Worm (Caenorhabditis elegans): ENCODE results near the gene F40G9.7.

F40G9.7 gene

ce11 chrIII:159149-159548, 6.3 kb upstream of the F40G9.7 start:
- TF ChIP-seq T22C8.4 (GFP tag; IDR thresholded peaks at IDR 0.05) (no peak), ztf-23 (GFP tag; IDR thresholded peaks at IDR 0.05) (no peak)

DNA sequence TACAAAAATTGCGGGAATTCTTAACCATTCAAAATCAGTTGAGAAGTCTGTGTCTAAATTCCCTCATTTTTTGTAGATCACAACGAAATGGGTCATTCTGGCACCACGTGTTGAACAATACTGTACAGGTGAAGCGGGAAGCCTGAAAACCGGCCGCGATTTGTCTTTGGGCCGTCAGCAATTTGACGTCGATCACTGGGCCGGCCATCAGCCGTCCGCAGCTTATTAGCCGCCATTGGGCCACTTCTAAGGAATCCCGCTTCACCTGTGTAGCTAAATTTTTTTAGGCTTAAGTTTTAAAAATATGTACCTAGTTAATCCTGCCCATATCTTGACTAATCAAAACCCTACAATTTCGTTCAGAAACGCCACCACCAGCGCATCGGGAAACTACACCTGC, 5.8 kb upstream of the F40G9.7 start:
- TF ChIP-seq ztf-23 (GFP tag; IDR thresholded peaks at IDR 0.05): no peak
- no peak for TF ChIP-seq cog-1 (tag; optimal IDR thresholded peaks at IDR 0.05)
- no peak for TF ChIP-seq flt-1 (GFP tag; IDR thresholded peaks at IDR 0.05)
- no peak for TF ChIP-seq ref-1 (GFP tag; conservative IDR thresholded peaks at IDR 0.05)
- no peak for TF ChIP-seq ztf-29 (GFP tag; IDR thresholded peaks at IDR 0.05)
- no peak for TF ChIP-seq T22C8.4 (GFP tag; IDR thresholded peaks at IDR 0.05)

DNA sequence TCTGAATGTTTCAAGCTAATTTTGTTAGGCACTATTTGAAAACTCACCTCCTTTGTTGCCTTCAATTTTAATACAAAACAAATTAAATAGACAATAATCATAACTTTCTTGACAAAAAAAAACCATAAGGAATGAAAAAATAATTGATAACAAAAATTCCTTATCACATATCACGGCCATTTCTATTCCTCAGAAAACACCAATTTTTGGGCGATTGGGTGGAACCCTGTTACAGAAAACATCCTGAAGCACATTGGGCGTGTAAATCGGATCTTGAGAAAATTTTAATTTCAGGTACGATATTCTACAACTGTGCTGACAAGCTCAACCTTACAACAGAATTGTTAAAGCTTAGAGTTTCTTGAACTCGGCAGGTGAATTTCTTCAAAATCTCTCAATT, 715 bp upstream of the F40G9.7 start, which contains the start of gene F40G9.8:
TSS of gene F40G9.8 (minus strand) at position 101 of the 400 bp plus-strand sequence.
- no peak for TF ChIP-seq flt-1 (GFP tag; IDR thresholded peaks at IDR 0.05)
- TF ChIP-seq ref-1 (GFP tag; conservative IDR thresholded peaks at IDR 0.05): no peak
- TF ChIP-seq med-1 (GFP tag; optimal IDR thresholded peaks at IDR 0.05; ENCODE audit: insufficient read depth): no peak

DNA sequence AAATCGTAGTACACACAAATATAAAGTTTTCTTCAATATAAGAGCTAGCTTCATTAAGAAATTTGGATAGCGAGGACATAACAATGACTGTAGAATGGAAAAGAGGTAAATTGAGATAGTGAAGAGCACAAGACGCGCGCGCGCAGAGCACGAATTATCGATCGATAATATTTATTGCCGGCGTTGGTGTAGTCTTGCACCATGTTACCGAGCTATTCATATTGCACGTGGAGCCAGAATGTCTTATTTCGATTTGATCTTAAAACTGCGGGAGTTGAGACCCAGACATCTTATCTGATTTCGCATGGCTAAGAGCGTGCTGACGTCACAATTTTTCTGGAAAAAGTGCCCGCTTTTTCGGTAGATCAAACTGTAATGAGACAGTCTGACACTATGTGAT, 4.0 kb downstream of the F40G9.7 start, which contains the start of gene F40G9.18:
TSS of gene F40G9.18 (minus strand) at position 101 of the 400 bp plus-strand sequence.
- TF ChIP-seq ztf-29 (GFP tag; IDR thresholded peaks at IDR 0.05): no peak
- no peak for TF ChIP-seq tab-1 (GFP tag; IDR thresholded peaks at IDR 0.05)
- no peak for TF ChIP-seq cog-1 (tag; optimal IDR thresholded peaks at IDR 0.05)
- TF ChIP-seq T22C8.4 (GFP tag; IDR thresholded peaks at IDR 0.05): no peak
- no peak for TF ChIP-seq flt-1 (GFP tag; IDR thresholded peaks at IDR 0.05)
- no peak for TF ChIP-seq ref-1 (GFP tag; conservative IDR thresholded peaks at IDR 0.05)
- TF ChIP-seq klf-2 (GFP tag; conservative IDR thresholded peaks at IDR 0.05): no peak
- TF ChIP-seq ztf-23 (GFP tag; IDR thresholded peaks at IDR 0.05): no peak
- TF ChIP-seq med-1 (GFP tag; optimal IDR thresholded peaks at IDR 0.05; ENCODE audit: insufficient read depth): no peak

ce11 chrIII:171617-172016, 6.1 kb downstream of the F40G9.7 start, which contains the start of the genes F40G9.9 and F40G9.12:
Gene F40G9.9, minus strand, starts transcription at chrIII:171717.
Gene F40G9.12, plus strand, starts transcription at chrIII:171847.
- TF ChIP-seq ztf-23 (GFP tag; IDR thresholded peaks at IDR 0.05) (no peak), ztf-29 (GFP tag; IDR thresholded peaks at IDR 0.05) (no peak), flt-1 (GFP tag; IDR thresholded peaks at IDR 0.05) (no peak), med-1 (GFP tag; optimal IDR thresholded peaks at IDR 0.05; ENCODE audit: insufficient read depth) (no peak), T22C8.4 (GFP tag; IDR thresholded peaks at IDR 0.05) (no peak), klf-2 (GFP tag; conservative IDR thresholded peaks at IDR 0.05) (no peak), tab-1 (GFP tag; IDR thresholded peaks at IDR 0.05) (no peak), ref-1 (GFP tag; conservative IDR thresholded peaks at IDR 0.05) (no peak), cog-1 (tag; optimal IDR thresholded peaks at IDR 0.05) (no peak)

DNA sequence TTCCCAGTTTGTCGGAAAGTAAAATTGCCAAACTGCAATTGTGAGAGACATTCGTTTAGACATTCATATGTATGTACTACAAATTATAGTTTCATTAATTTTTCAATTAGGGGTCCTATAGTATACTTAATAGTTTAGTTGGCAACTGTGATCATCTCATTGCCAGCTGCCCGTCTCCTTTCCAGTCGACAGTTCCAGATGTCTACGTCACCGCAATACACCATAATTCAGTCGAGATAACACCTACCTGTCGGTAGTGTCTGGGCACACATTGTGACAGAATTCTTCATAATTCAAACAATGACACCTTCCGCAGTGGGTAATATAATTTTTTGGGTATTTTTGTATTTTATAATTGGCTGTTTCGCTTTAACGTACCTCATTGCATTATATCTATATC, 8.0 kb downstream of the F40G9.7 start, which contains the start of gene F40G9.19:
TSS of gene F40G9.19 (plus strand) at position 301 of the 400 bp plus-strand sequence.
- no peak for TF ChIP-seq cog-1 (tag; optimal IDR thresholded peaks at IDR 0.05)
- no peak for TF ChIP-seq tab-1 (GFP tag; IDR thresholded peaks at IDR 0.05)
- TF ChIP-seq ztf-23 (GFP tag; IDR thresholded peaks at IDR 0.05): no peak
- TF ChIP-seq ref-1 (GFP tag; conservative IDR thresholded peaks at IDR 0.05): no peak
- no peak for TF ChIP-seq med-1 (GFP tag; optimal IDR thresholded peaks at IDR 0.05; ENCODE audit: insufficient read depth)
- no peak for TF ChIP-seq ztf-29 (GFP tag; IDR thresholded peaks at IDR 0.05)
- TF ChIP-seq flt-1 (GFP tag; IDR thresholded peaks at IDR 0.05): no peak
- TF ChIP-seq klf-2 (GFP tag; conservative IDR thresholded peaks at IDR 0.05): no peak
- TF ChIP-seq T22C8.4 (GFP tag; IDR thresholded peaks at IDR 0.05): no peak

DNA sequence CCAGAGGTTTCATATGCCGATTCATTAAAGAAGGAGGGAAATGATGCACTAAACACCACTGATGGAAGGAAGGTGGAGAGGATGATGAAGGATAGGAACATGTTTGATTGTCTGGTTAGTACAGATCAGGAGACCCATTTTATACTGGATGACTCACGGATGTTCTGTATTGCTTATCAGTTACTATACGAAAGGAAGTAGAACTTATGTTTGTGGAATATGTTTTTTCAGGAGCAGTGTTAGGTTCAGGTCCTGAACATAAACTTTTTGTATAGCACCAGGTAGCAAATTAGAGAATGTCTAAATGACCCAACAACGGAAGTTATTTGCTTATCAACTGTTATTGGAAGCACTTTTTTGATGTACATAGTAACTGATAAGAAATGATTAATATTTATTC, 10.2 kb downstream of the F40G9.7 start, which contains the start of gene clec-148:
TSS of gene clec-148 (minus strand) at position 101 of the 400 bp plus-strand sequence.
- TF ChIP-seq ztf-29 (GFP tag; IDR thresholded peaks at IDR 0.05) (no peak), klf-2 (GFP tag; conservative IDR thresholded peaks at IDR 0.05) (no peak), cog-1 (tag; optimal IDR thresholded peaks at IDR 0.05) (no peak), tab-1 (GFP tag; IDR thresholded peaks at IDR 0.05) (no peak), ref-1 (GFP tag; conservative IDR thresholded peaks at IDR 0.05) (no peak), T22C8.4 (GFP tag; IDR thresholded peaks at IDR 0.05) (no peak), flt-1 (GFP tag; IDR thresholded peaks at IDR 0.05) (no peak), ztf-23 (GFP tag; IDR thresholded peaks at IDR 0.05) (no peak), med-1 (GFP tag; optimal IDR thresholded peaks at IDR 0.05; ENCODE audit: insufficient read depth) (no peak)

- TF ChIP-seq T22C8.4 (GFP tag; IDR thresholded peaks at IDR 0.05) (no peak), ztf-23 (GFP tag; IDR thresholded peaks at IDR 0.05) (no peak)
Measured at ce11 chrIII:177715-178114, 12.2 kb downstream of the F40G9.7 start, which contains the start of gene F40G9.14. Gene F40G9.14, minus strand, starts transcription at chrIII:177815.

DNA sequence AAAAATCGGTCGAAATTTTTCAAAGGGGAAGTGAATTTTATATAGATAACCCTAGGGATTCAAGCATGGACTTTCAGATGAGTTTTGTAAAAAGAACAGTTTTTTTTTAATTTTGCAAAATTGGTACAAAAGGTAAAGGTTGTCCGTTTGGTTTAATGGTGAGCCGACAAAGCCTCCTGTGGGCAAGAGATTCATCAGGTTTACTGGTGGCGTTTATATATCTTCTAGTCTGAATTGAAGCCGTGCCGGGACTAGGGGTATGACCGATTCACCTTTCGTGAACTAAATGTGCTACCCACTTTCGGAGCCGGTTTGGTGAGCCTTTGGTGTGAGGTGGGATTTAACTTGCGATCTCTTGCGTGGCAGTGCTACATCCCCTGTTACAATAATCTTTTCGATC, 12.6 kb downstream of the F40G9.7 start:
- TF ChIP-seq ztf-23 (GFP tag; IDR thresholded peaks at IDR 0.05) (no peak), tab-1 (GFP tag; IDR thresholded peaks at IDR 0.05) (no peak), klf-2 (GFP tag; conservative IDR thresholded peaks at IDR 0.05) (no peak), T22C8.4 (GFP tag; IDR thresholded peaks at IDR 0.05) (no peak), cog-1 (tag; optimal IDR thresholded peaks at IDR 0.05) (no peak), ztf-29 (GFP tag; IDR thresholded peaks at IDR 0.05) (no peak), ref-1 (GFP tag; conservative IDR thresholded peaks at IDR 0.05) (no peak), flt-1 (GFP tag; IDR thresholded peaks at IDR 0.05) (no peak), med-1 (GFP tag; optimal IDR thresholded peaks at IDR 0.05; ENCODE audit: insufficient read depth) (no peak)

DNA sequence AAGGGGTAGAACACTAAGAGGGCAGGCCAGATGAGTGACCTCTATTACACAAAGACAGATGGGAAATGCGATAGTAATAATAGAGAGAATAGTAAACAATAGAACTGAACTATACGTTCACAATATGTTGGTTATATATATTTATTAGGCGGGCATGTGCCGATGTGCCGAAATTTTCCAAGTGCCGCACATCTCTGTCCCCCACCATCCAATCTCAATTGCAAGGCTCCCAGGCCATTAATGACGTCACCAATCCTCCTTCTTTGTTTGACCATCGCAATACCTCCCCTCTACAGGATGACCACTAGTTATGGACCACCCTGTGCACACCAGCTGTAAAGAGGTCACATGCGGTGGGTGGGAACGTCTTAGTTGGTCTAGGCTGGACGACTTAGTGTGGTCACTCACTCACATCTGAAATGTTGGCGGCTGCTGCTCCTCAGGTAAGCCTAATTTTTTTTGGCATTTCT, 13.7 kb downstream of the F40G9.7 start, which contains the start of gene F40G9.6:
TSS of gene F40G9.6 (plus strand) at position 420 of the 470 bp plus-strand sequence.
- no peak for TF ChIP-seq klf-2 (GFP tag; conservative IDR thresholded peaks at IDR 0.05)
- no peak for TF ChIP-seq ztf-23 (GFP tag; IDR thresholded peaks at IDR 0.05)
- TF ChIP-seq med-1 (GFP tag; optimal IDR thresholded peaks at IDR 0.05; ENCODE audit: insufficient read depth): no peak
- no peak for TF ChIP-seq T22C8.4 (GFP tag; IDR thresholded peaks at IDR 0.05)
- no peak for TF ChIP-seq ref-1 (GFP tag; conservative IDR thresholded peaks at IDR 0.05)
- no peak for TF ChIP-seq tab-1 (GFP tag; IDR thresholded peaks at IDR 0.05)
- no peak for TF ChIP-seq cog-1 (tag; optimal IDR thresholded peaks at IDR 0.05)
- no peak for TF ChIP-seq flt-1 (GFP tag; IDR thresholded peaks at IDR 0.05)
- no peak for TF ChIP-seq ztf-29 (GFP tag; IDR thresholded peaks at IDR 0.05)

Data from whole organism, midembryonic.